Worm (Caenorhabditis elegans) whole organism, L3 larva: Measurements from ENCODE around the gene F36D3.1.

ENCODE experiments used
- R02D3.7 ChIP-seq: fragments of 150-350 bp; optimal IDR thresholded peaks from 2 replicates; lab custom pipeline; 2014; ENCODE audit warnings: missing biosample characterization, missing genetic modification characterization
- ZK546.5 ChIP-seq: sonication (generic microtip); optimal IDR thresholded peaks from 2 replicates; lab custom pipeline; 2017; ENCODE audit warnings: missing biosample characterization, missing genetic modification characterization
- ama-1 ChIP-seq: fragments of 150-350 bp; optimal IDR thresholded peaks from 2 replicates; lab custom pipeline; 2018
- ceh-16 ChIP-seq: sonication (generic microtip); optimal IDR thresholded peaks from 2 replicates; lab custom pipeline; 2017; ENCODE audit warnings: missing biosample characterization, missing genetic modification characterization
- ceh-82 ChIP-seq: fragments of 150-350 bp; optimal IDR thresholded peaks from 2 replicates; lab custom pipeline; 2014; ENCODE audit warnings: missing biosample characterization, missing genetic modification characterization
- ceh-9 ChIP-seq: sonication (generic microtip); optimal IDR thresholded peaks from 2 replicates; lab custom pipeline; 2018; ENCODE audit warnings: missing biosample characterization, missing genetic modification characterization
- daf-12 ChIP-seq: fragments of 150-350 bp; optimal IDR thresholded peaks from 2 replicates; lab custom pipeline; 2014; ENCODE audit warnings: missing biosample characterization, missing genetic modification reagents, missing genetic modification characterization
- egl-27 ChIP-seq: sonication (generic microtip); optimal IDR thresholded peaks from 4 replicates; lab custom pipeline; 2017; ENCODE audit warnings: missing biosample characterization, missing genetic modification reagents, missing genetic modification characterization
- egl-5 ChIP-seq: fragments of 150-350 bp; optimal IDR thresholded peaks from 2 replicates; lab custom pipeline; 2017; ENCODE audit warnings: missing biosample characterization, missing genetic modification reagents, missing genetic modification characterization, inconsistent platforms
- elt-1 ChIP-seq: fragments of 150-350 bp; optimal IDR thresholded peaks from 2 replicates; lab custom pipeline; 2014; ENCODE audit warnings: missing biosample characterization, missing genetic modification characterization
- elt-2 ChIP-seq: sonication (generic microtip); optimal IDR thresholded peaks from 2 replicates; lab custom pipeline; 2016; ENCODE audit warnings: missing genetic modification reagents, mild to moderate bottlenecking, missing genetic modification characterization, missing compliant biosample characterization
- elt-3 ChIP-seq, 3 experiments: fragments of 150-350 bp in 1 of 3; sonication (generic microtip) in 2 of 3; optimal IDR thresholded peaks; 2 replicates in 2 of 3; 4 replicates in 1 of 3; lab custom pipeline; 2014 to 2017; ENCODE audit warnings: missing biosample characterization in 3 of 3, missing genetic modification characterization in 3 of 3
- fkh-2 ChIP-seq: fragments of 150-350 bp; optimal IDR thresholded peaks from 2 replicates; lab custom pipeline; 2014; ENCODE audit warnings: missing biosample characterization, missing genetic modification reagents, missing genetic modification characterization
- fos-1 ChIP-seq: fragments of 150-350 bp; optimal IDR thresholded peaks from 2 replicates; lab custom pipeline; 2014; ENCODE audit warnings: missing biosample characterization, missing genetic modification characterization
- hmg-11 ChIP-seq: sonication (generic microtip); optimal IDR thresholded peaks from 2 replicates; lab custom pipeline; 2016; ENCODE audit warnings: missing genetic modification characterization, missing compliant biosample characterization
- jun-1 ChIP-seq: fragments of 150-350 bp; optimal IDR thresholded peaks from 2 replicates; lab custom pipeline; 2014; ENCODE audit warnings: missing biosample characterization, missing genetic modification reagents, missing genetic modification characterization
- lin-15B ChIP-seq: fragments of 150-350 bp; optimal IDR thresholded peaks from 2 replicates; lab custom pipeline; 2014; ENCODE audit warnings: missing biosample characterization, missing genetic modification characterization
- lin-39 ChIP-seq: fragments of 150-350 bp; optimal IDR thresholded peaks from 2 replicates; lab custom pipeline; 2018; ENCODE audit warnings: missing biosample characterization, missing genetic modification reagents, missing genetic modification characterization
- mdl-1 ChIP-seq: fragments of 150-350 bp; optimal IDR thresholded peaks from 2 replicates; lab custom pipeline; 2014; ENCODE audit warnings: missing biosample characterization, missing genetic modification characterization
- mml-1 ChIP-seq: fragments of 150-350 bp; sonication (generic microtip); optimal IDR thresholded peaks from 3 replicates; lab custom pipeline; 2014; ENCODE audit warnings: missing biosample characterization, missing genetic modification characterization
- nfya-1 ChIP-seq: sonication (generic microtip); optimal IDR thresholded peaks from 2 replicates; lab custom pipeline; 2017; ENCODE audit warnings: missing genetic modification characterization, mild to moderate bottlenecking, missing compliant biosample characterization, antibody characterized with exemption, moderate library complexity; ENCODE audit not compliant: insufficient read depth
- nhr-12 ChIP-seq: fragments of 150-350 bp; optimal IDR thresholded peaks from 2 replicates; lab custom pipeline; 2014; ENCODE audit warnings: missing biosample characterization, missing genetic modification characterization
- nhr-23 ChIP-seq: fragments of 150-350 bp; optimal IDR thresholded peaks from 2 replicates; lab custom pipeline; 2014; ENCODE audit warnings: missing biosample characterization, missing genetic modification reagents, missing genetic modification characterization
- nhr-237 ChIP-seq: fragments of 150-350 bp; optimal IDR thresholded peaks from 2 replicates; lab custom pipeline; 2014; ENCODE audit warnings: missing biosample characterization, missing genetic modification characterization
- pha-4 ChIP-seq: fragments of 150-350 bp; optimal IDR thresholded peaks from 2 replicates; lab custom pipeline; 2014; ENCODE audit warnings: missing biosample characterization, missing genetic modification reagents, missing genetic modification characterization
- sea-2 ChIP-seq: fragments of 150-350 bp; sonication (generic microtip); optimal IDR thresholded peaks from 4 replicates; lab custom pipeline; 2014; ENCODE audit warnings: missing biosample characterization, missing genetic modification reagents, missing genetic modification characterization
- skn-1 ChIP-seq: fragments of 150-350 bp; optimal IDR thresholded peaks from 2 replicates; lab custom pipeline; 2014; ENCODE audit warnings: missing biosample characterization, missing genetic modification characterization
- tbx-2 ChIP-seq: sonication (generic microtip); optimal IDR thresholded peaks from 2 replicates; lab custom pipeline; 2016; ENCODE audit warnings: mild to moderate bottlenecking, missing genetic modification characterization, missing compliant biosample characterization
- unc-39 ChIP-seq: sonication (generic microtip); optimal IDR thresholded peaks from 4 replicates; lab custom pipeline; 2017; ENCODE audit warnings: missing biosample characterization, missing genetic modification characterization
- unc-62 ChIP-seq: fragments of 150-350 bp; sonication (generic microtip); optimal IDR thresholded peaks from 4 replicates; lab custom pipeline; 2014; ENCODE audit warnings: missing biosample characterization, missing genetic modification reagents, missing genetic modification characterization
- zag-1 ChIP-seq: fragments of 150-350 bp; optimal IDR thresholded peaks from 2 replicates; lab custom pipeline; 2014; ENCODE audit warnings: missing biosample characterization, missing genetic modification characterization
- ztf-11 ChIP-seq: fragments of 150-350 bp; optimal IDR thresholded peaks from 2 replicates; lab custom pipeline; 2014; ENCODE audit warnings: missing biosample characterization, missing genetic modification characterization
- ztf-4 ChIP-seq: fragments of 150-350 bp; optimal IDR thresholded peaks from 2 replicates; lab custom pipeline; 2014; ENCODE audit warnings: missing biosample characterization, missing genetic modification characterization

Gene F36D3.1

ce11 chrV:16535172-16535571, 36.0 kb downstream of the F36D3.1 start, which contains the start of gene Y32B12B.8:
Gene Y32B12B.8 (plus strand): TSS chrV:16535472.
- TF ChIP-seq egl-27 (tag; lab: Kevin White, UChicago) (no peak), elt-3 (tag; optimal IDR thresholded peaks at IDR 0.05; lab: Kevin White, UChicago) (no peak), mml-1 (tag; lab: Kevin White, UChicago) (no peak), skn-1 (tag; lab: Kevin White, UChicago) (no peak), nhr-23 (no peak), fkh-2 (tag; lab: Kevin White, UChicago) (no peak), nfya-1 (tag; lab: Kevin White, UChicago) (no peak), egl-5 (tag; lab: Kevin White, UChicago) (no peak), zag-1 (tag; lab: Kevin White, UChicago) (no peak), unc-39 (no peak)

- TF ChIP-seq mml-1 (tag; lab: Kevin White, UChicago) (no peak), sea-2 (GFP tag; lab: Kevin White, UChicago) (no peak), skn-1 (tag; lab: Kevin White, UChicago) (no peak), egl-5 (tag; lab: Kevin White, UChicago) (no peak), nfya-1 (tag; lab: Kevin White, UChicago) (no peak), tbx-2 (tag; lab: Kevin White, UChicago) (no peak), ceh-82 (tag; lab: Kevin White, UChicago) (no peak)
These were observed 37.5 kb downstream of the F36D3.1 start, which contains the start of gene Y32B12B.1 for ce11 chrV:16536701-16537100. Gene Y32B12B.1 (plus strand): TSS chrV:16537001.

ce11 chrV:16537908-16538446, 38.8 kb downstream of the F36D3.1 start, which contains the start of gene Y32B12B.2:
Gene Y32B12B.2 (plus strand): TSS chrV:16538396.
- TF ChIP-seq fkh-2 (tag; lab: Kevin White, UChicago) (no peak), ZK546.5 (no peak), nhr-12 (tag; lab: Kevin White, UChicago) (no peak), mdl-1 (tag; lab: Kevin White, UChicago) (no peak), ztf-4 (no peak), elt-2 (tag; lab: Kevin White, UChicago) (peak; percentile 36), lin-15B (peak; percentile 73), nfya-1 (tag; lab: Kevin White, UChicago) (peak; percentile 83), ztf-11 (no peak), pha-4 (tag; lab: Kevin White, UChicago) (no peak)

- TF ChIP-seq nfya-1 (tag; lab: Kevin White, UChicago) (peak; percentile 86), ceh-16 (tag; lab: Kevin White, UChicago) (no peak)
- TF ChIP-seq, all 47 proteins: peak for 1
These were observed 40.5 kb downstream of the F36D3.1 start for ce11 chrV:16539666-16540065.

ce11 chrV:16540657-16541056, 41.5 kb downstream of the F36D3.1 start:
- TF ChIP-seq elt-3 (tag; optimal IDR thresholded peaks at IDR 0.05; lab: Kevin White, UChicago) (no peak), nfya-1 (tag; lab: Kevin White, UChicago) (peak; percentile 83)

- TF ChIP-seq lin-15B (no peak), lin-39 (tag; lab: Kevin White, UChicago) (no peak), fos-1 (tag; lab: Kevin White, UChicago) (no peak), ama-1 (lab: Kevin White, UChicago) (no peak), ceh-9 (tag; lab: Kevin White, UChicago) (no peak), sea-2 (GFP tag; lab: Kevin White, UChicago) (no peak), egl-5 (tag; lab: Kevin White, UChicago) (no peak), jun-1 (no peak), hmg-11 (tag; lab: Kevin White, UChicago) (no peak), nhr-12 (tag; lab: Kevin White, UChicago) (no peak), nhr-237 (tag; lab: Kevin White, UChicago) (no peak), unc-62 (no peak), elt-1 (tag; lab: Kevin White, UChicago) (no peak), ztf-11 (no peak), daf-12 (tag; lab: Kevin White, UChicago) (no peak), R02D3.7 (tag; lab: Kevin White, UChicago) (no peak)
These were observed 51.5 kb downstream of the F36D3.1 start, which contains the start of gene srbc-65 for ce11 chrV:16550680-16551079. Gene srbc-65 (plus strand): TSS chrV:16550980.
